Fruit fly (Drosophila melanogaster): Measurements from ENCODE around the gene CG13082.

The CG13082 gene

DNA sequence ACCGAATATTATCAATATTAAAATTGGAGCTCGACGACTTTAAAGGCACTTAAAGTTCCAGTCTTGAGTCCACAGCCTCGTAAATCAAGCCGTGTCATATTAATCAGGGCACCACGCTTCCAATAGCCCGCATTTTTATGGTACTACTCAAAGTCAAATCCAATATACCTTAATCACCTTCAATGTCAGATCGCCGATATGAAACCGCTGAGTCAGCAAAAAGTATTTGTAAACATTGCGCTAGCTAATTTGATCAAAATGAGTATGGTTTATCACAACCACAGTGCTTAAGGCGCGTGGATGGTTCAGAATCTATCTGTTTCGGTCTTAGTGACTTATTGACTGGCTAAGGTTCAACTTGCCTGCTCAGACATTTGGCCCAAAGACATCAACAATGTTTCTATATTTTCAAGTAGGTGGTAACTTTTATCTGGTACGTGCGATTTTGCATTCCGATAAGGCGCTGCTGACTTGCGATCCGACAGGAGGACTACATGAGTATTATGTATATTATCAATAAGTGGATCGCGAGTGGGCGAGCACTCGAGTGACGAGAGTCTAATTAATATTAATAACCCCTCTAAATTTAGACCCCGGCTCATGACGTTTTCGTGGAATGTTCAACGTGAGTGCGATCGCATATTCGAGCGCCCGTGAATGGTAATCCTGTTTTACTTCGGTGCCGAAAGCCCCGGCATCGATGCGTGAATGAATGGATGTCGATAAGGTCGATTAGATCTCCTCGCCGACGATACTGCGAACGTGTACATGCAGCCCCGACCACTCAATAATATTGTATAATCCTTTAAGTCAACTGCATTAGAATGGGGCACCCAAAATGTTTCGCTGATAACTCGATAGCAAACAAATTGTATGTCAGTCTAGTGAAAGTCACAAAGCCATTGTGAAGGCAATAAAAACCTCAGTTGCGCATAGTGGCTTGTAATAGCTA, 25.1 kb downstream of the CG13082 start, which contains the start of gene CG13078:
Gene CG13078, plus strand, starts transcription at position 902 of the 952 bp plus-strand sequence.
- TF ChIP-seq tx (GFP tag; optimal IDR thresholded peaks at IDR 0.05) (no peak), nom (GFP tag; optimal IDR thresholded peaks at IDR 0.05) (no peak), pho (GFP tag; optimal IDR thresholded peaks at IDR 0.05) (no peak), CG10654 (GFP tag; optimal IDR thresholded peaks at IDR 0.05) (no peak), CG17612 (GFP tag; IDR thresholded peaks at IDR 0.05) (no peak), grn (GFP tag; optimal IDR thresholded peaks at IDR 0.05) (peak; percentile 85), en (GFP tag; optimal IDR thresholded peaks at IDR 0.05) (no peak), sob (GFP tag; IDR thresholded peaks at IDR 0.05) (no peak), YL-1 (GFP tag; optimal IDR thresholded peaks at IDR 0.05) (no peak), Dek (tag; optimal IDR thresholded peaks at IDR 0.05) (no peak), al (GFP tag; IDR thresholded peaks at IDR 0.05) (no peak), vnd (GFP tag; IDR thresholded peaks at IDR 0.05; ENCODE audit: partially characterized antibody) (no peak), sug (tag; optimal IDR thresholded peaks at IDR 0.05) (peak; percentile 42), chinmo (GFP tag; IDR thresholded peaks at IDR 0.05; ENCODE audit: partially characterized antibody) (0 out of 4 replicates have a peak, but pooled peaks have one; percentile 43), CG18619 (GFP tag; optimal IDR thresholded peaks at IDR 0.05) (no peak), ash1 (GFP tag; optimal IDR thresholded peaks at IDR 0.05) (no peak), CrebB (tag; optimal IDR thresholded peaks at IDR 0.05) (no peak), CG10462 (GFP tag; optimal IDR thresholded peaks at IDR 0.05) (no peak), exex (tag; optimal IDR thresholded peaks at IDR 0.05) (peak; percentile 97), CG34376 (GFP tag; optimal IDR thresholded peaks at IDR 0.05) (peak; percentile 92), corto (GFP tag; optimal IDR thresholded peaks at IDR 0.05) (no peak), pan (optimal IDR thresholded peaks at IDR 0.05) (no peak), pan (GFP tag; optimal IDR thresholded peaks at IDR 0.05 in 1 of 2, IDR thresholded peaks at IDR 0.05 in 1 of 2) (no peak), ttk (GFP tag; IDR thresholded peaks at IDR 0.05) (no peak), h (optimal IDR thresholded peaks at IDR 0.05) (no peak), eyg (GFP tag; optimal IDR thresholded peaks at IDR 0.05) (no peak), CG4360 (GFP tag; IDR thresholded peaks at IDR 0.05) (no peak), CG13894 (tag; optimal IDR thresholded peaks at IDR 0.05) (peak; percentile 65), CG6654 (GFP tag; optimal IDR thresholded peaks at IDR 0.05) (no peak), Opbp (GFP tag; IDR thresholded peaks at IDR 0.05; ENCODE audit: partially characterized antibody) (no peak), pum (GFP tag; optimal IDR thresholded peaks at IDR 0.05) (no peak), gro (GFP tag; optimal IDR thresholded peaks at IDR 0.05) (peak; percentile 22), H2.0 (GFP tag; IDR thresholded peaks at IDR 0.05) (no peak), CG13123 (GFP tag; optimal IDR thresholded peaks at IDR 0.05) (no peak), Doc3 (GFP tag; IDR thresholded peaks at IDR 0.05; ENCODE audit: partially characterized antibody) (no peak), CG6254 (GFP tag; optimal IDR thresholded peaks at IDR 0.05) (no peak), zf30C (GFP tag; optimal IDR thresholded peaks at IDR 0.05) (no peak), prd (optimal IDR thresholded peaks at IDR 0.05) (no peak), prd (GFP tag; IDR thresholded peaks at IDR 0.05) (no peak)

- TF ChIP-seq Awh (GFP tag; IDR thresholded peaks at IDR 0.05) = no peak
- no peak for TF ChIP-seq CG3163 (GFP tag; optimal IDR thresholded peaks at IDR 0.05)
- TF ChIP-seq aop (GFP tag; IDR thresholded peaks at IDR 0.05) = no peak
- TF ChIP-seq bab2 (GFP tag; optimal IDR thresholded peaks at IDR 0.05) = no peak
- TF ChIP-seq cad (GFP tag; optimal IDR thresholded peaks at IDR 0.05) = no peak
- TF ChIP-seq B-H2 (GFP tag; optimal IDR thresholded peaks at IDR 0.05) = no peak
- no peak for TF ChIP-seq Spps (tag; optimal IDR thresholded peaks at IDR 0.05)
- no peak for TF ChIP-seq CG11398 (GFP tag; optimal IDR thresholded peaks at IDR 0.05)
- TF ChIP-seq CG9437 (GFP tag; optimal IDR thresholded peaks at IDR 0.05) = peak; percentile 98
- TF ChIP-seq PHDP (tag; optimal IDR thresholded peaks at IDR 0.05) = no peak
- no peak for TF ChIP-seq Sry-δ (GFP tag; optimal IDR thresholded peaks at IDR 0.05)
- no peak for TF ChIP-seq Side (GFP tag; optimal IDR thresholded peaks at IDR 0.05)
- no peak for TF ChIP-seq sim (GFP tag; IDR thresholded peaks at IDR 0.05)
Observed at dm6 chr2L:19565233-19565898, 27.1 kb downstream of the CG13082 start, which contains the start of gene CG13077. Gene CG13077 (plus strand): TSS chr2L:19565863.
